Worm (Caenorhabditis elegans) whole organism, L4/young adult: Measurements from ENCODE around the gene srj-52.

Experiments used
- W03F9.2 ChIP-seq: fragments of 150-350 bp; optimal IDR thresholded peaks from 2 replicates; lab custom pipeline; 2014; ENCODE audit warnings: missing biosample characterization, missing genetic modification characterization
- him-1 ChIP-seq: sonication (generic microtip); optimal IDR thresholded peaks from 2 replicates; lab custom pipeline; 2016; ENCODE audit warnings: missing genotype, missing genetic modification reagents, missing genetic modification characterization, missing compliant biosample characterization

ce11 chrV:738770-739169 lies 43.0 kb upstream of the srj-52 start, which contains the start of gene srj-24:
- TF ChIP-seq him-1 (no peak), W03F9.2 (tag; lab: Kevin White, UChicago) (no peak)
